Worm (Caenorhabditis elegans): ENCODE data around the gene bcat-1.

The bcat-1 gene

DNA sequence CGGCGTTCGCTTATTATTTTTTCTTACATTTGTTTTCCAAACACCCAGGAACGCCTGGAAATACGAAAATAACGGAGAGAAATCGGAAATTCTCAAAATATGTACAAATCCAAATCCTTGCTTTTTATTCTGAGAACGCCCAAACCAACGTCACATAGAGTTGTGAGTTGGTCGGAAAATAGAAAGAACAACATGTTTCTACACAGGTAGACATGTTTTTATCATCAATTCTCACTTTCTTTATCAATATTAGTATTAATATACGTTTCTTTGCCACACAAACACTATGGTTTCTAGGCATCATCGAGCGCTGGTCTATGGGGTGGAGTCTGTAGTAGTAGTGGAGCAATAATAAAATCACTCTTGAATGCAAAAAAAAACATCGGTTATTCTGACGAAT is 41.2 kb downstream of the bcat-1 start:
- no peak for TF ChIP-seq die-1 (tag; optimal IDR thresholded peaks at IDR 0.05)
- no peak for TF ChIP-seq F57A8.1 (GFP tag; optimal IDR thresholded peaks at IDR 0.05)
- TF ChIP-seq ceh-79 (tag; optimal IDR thresholded peaks at IDR 0.05): no peak
- no peak for TF ChIP-seq nfyb-1 (GFP tag; IDR thresholded peaks at IDR 0.05)
- TF ChIP-seq gei-17 (GFP tag; optimal IDR thresholded peaks at IDR 0.05): no peak
- TF ChIP-seq cebp-2 (GFP tag; IDR thresholded peaks at IDR 0.05): no peak
- no peak for TF ChIP-seq ekl-4 (GFP tag; IDR thresholded peaks at IDR 0.05)
- TF ChIP-seq madf-10 (tag; optimal IDR thresholded peaks at IDR 0.05): no peak
- TF ChIP-seq ztf-28 (GFP tag; IDR thresholded peaks at IDR 0.05): no peak
- no peak for TF ChIP-seq snpc-1.1 (tag; optimal IDR thresholded peaks at IDR 0.05; ENCODE audit: insufficient read depth)
- TF ChIP-seq him-1 (tag; optimal IDR thresholded peaks at IDR 0.05): no peak
- TF ChIP-seq dox-1 (GFP tag; IDR thresholded peaks at IDR 0.05): no peak
- TF ChIP-seq chd-7 (tag; optimal IDR thresholded peaks at IDR 0.05): no peak
- no peak for TF ChIP-seq hlh-12 (tag; optimal IDR thresholded peaks at IDR 0.05)

DNA sequence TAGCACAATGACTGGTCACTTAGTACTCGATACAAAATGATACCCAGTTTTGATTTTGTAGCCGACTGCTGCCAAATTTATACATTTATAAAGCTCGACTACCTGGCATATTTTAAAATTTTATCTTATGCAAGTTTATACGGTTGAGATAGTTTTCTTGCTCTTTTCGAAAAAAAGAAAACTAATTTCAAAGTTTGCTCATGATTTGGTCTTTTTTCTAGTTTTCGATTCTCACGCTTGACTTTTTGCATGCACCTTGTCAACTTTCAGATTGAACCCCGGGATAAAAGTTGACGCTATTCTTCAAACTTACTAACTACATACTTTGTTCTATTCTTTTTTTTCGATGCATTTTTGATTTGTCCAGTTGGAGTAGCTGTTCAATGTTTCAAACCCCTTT is 49.7 kb downstream of the bcat-1 start:
- no peak for TF ChIP-seq madf-10 (tag; optimal IDR thresholded peaks at IDR 0.05)
- no peak for TF ChIP-seq ekl-4 (GFP tag; IDR thresholded peaks at IDR 0.05)
- no peak for TF ChIP-seq ztf-18 (tag; optimal IDR thresholded peaks at IDR 0.05)
- no peak for TF ChIP-seq Y53G8AR.9 (GFP tag; conservative IDR thresholded peaks at IDR 0.05)
- no peak for TF ChIP-seq F23B12.7 (tag; optimal IDR thresholded peaks at IDR 0.05; ENCODE audit: insufficient read depth)
- TF ChIP-seq hmg-1.2 (GFP tag; IDR thresholded peaks at IDR 0.05): no peak
- TF ChIP-seq fkh-3 (tag; optimal IDR thresholded peaks at IDR 0.05): no peak
- no peak for TF ChIP-seq madf-3 (GFP tag; IDR thresholded peaks at IDR 0.05)
- TF ChIP-seq Y67H2A.10 (GFP tag; conservative IDR thresholded peaks at IDR 0.05): no peak
- TF ChIP-seq B0035.1 (tag; optimal IDR thresholded peaks at IDR 0.05): no peak
- no peak for TF ChIP-seq lir-1 (GFP tag; conservative IDR thresholded peaks at IDR 0.05)
- no peak for TF ChIP-seq egrh-3 (GFP tag; IDR thresholded peaks at IDR 0.05)
- TF ChIP-seq let-526 (GFP tag; IDR thresholded peaks at IDR 0.05): no peak
- TF ChIP-seq aptf-3 (GFP tag; IDR thresholded peaks at IDR 0.05): no peak
- TF ChIP-seq lin-35 (GFP tag; optimal IDR thresholded peaks at IDR 0.05): no peak
- TF ChIP-seq T07F8.4 (tag; optimal IDR thresholded peaks at IDR 0.05): no peak
- TF ChIP-seq hmg-20 (GFP tag; IDR thresholded peaks at IDR 0.05): no peak

DNA sequence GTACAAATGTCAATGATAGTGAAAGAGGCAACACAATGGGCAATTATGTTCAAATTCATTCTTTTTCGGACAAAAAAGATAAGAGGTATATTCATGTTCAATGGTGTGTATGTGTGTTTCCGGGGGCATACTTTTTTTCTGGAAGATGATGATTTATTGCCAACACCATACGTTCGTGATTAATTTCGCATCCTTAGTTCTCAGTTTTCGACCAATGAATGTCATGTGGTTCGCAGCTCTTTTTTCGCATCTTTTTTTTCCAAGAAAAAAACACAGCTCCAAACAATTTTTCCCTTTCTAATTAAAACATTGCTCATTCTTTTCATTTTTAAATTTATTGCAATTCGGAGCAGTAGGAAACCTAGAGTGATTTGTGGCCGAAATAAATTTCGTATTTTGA is 51.5 kb downstream of the bcat-1 start:
- TF ChIP-seq ceh-100 (GFP tag; IDR thresholded peaks at IDR 0.05) (no peak), snpc-4 (GFP tag; optimal IDR thresholded peaks at IDR 0.05) (no peak), snpc-4 (tag; optimal IDR thresholded peaks at IDR 0.05) (no peak), ekl-4 (GFP tag; IDR thresholded peaks at IDR 0.05) (no peak), tbx-9 (tag; optimal IDR thresholded peaks at IDR 0.05; ENCODE audit: borderline replicate concordance) (no peak), rcor-1 (GFP tag; IDR thresholded peaks at IDR 0.05) (no peak), die-1 (tag; optimal IDR thresholded peaks at IDR 0.05) (no peak), K11D2.4 (GFP tag; IDR thresholded peaks at IDR 0.05) (no peak), egl-44 (GFP tag; IDR thresholded peaks at IDR 0.05) (no peak), ztf-3 (GFP tag; optimal IDR thresholded peaks at IDR 0.05) (no peak), aptf-3 (GFP tag; IDR thresholded peaks at IDR 0.05) (no peak), B0035.1 (tag; optimal IDR thresholded peaks at IDR 0.05) (no peak), dox-1 (GFP tag; IDR thresholded peaks at IDR 0.05) (no peak), nhr-179 (tag; optimal IDR thresholded peaks at IDR 0.05) (no peak), ceh-79 (tag; optimal IDR thresholded peaks at IDR 0.05) (no peak)

All from whole organism, young adult.